Fruit fly (Drosophila melanogaster): ENCODE results near the gene rin.

- TF ChIP-seq CG34406 (GFP tag; optimal IDR thresholded peaks at IDR 0.05) (no peak), dsx (GFP tag; optimal IDR thresholded peaks at IDR 0.05; ENCODE audit: poor library complexity, severe bottlenecking) (no peak), CG8119 (GFP tag; IDR thresholded peaks at IDR 0.05) (no peak)
Measured at dm6 chr3R:13683624-13684568, 37.1 kb downstream of the rin start, which contains the start of gene flfl.

Data from whole organism, prepupa.